Worm (Caenorhabditis elegans) whole organism, L4 larva: ENCODE data around the gene dnpp-1.
A peak's percentile ranks its signal among the peaks of the same experiment; 100 is the strongest.

Experiments
- F49E8.2 ChIP-seq: sonication (generic microtip); optimal IDR thresholded peaks from 2 replicates; lab custom pipeline; 2016; ENCODE audit warnings: missing compliant biosample characterization, mild to moderate bottlenecking, missing genetic modification characterization, borderline replicate concordance
- T20F7.1 ChIP-seq: fragments of 200-800 bp; sonication (Bioruptor generic); optimal IDR thresholded peaks from 2 replicates; lab custom pipeline; 2018; ENCODE audit warnings: mild to moderate bottlenecking, missing genetic modification characterization, missing compliant biosample characterization
- Y75B8A.6 ChIP-seq: fragments of 200-800 bp; sonication (Bioruptor generic); IDR thresholded peaks from 2 replicates; pipeline ENCODE4 v1.3.6; 2022; ENCODE audit warnings: missing genetic modification reagents, missing genetic modification characterization, missing compliant biosample characterization
- aha-1 ChIP-seq: fragments of 150-350 bp; peaks from one replicate; lab custom pipeline; 2014; ENCODE audit warnings: missing biosample characterization, missing genetic modification characterization
- ceh-32 ChIP-seq: sonication (generic microtip); optimal IDR thresholded peaks from 2 replicates; lab custom pipeline; 2016; ENCODE audit warnings: mild to moderate bottlenecking, missing genetic modification characterization, missing compliant biosample characterization; ENCODE audit not compliant: poor library complexity
- ceh-62 ChIP-seq: sonication (generic microtip); optimal IDR thresholded peaks from 2 replicates; lab custom pipeline; 2017; ENCODE audit warnings: missing biosample characterization, missing genetic modification characterization
- daf-16 ChIP-seq, 3 experiments: sonication (generic microtip); optimal IDR thresholded peaks; 2 replicates each; lab custom pipeline; 2016 to 2017; ENCODE audit warnings: missing genetic modification characterization in 3 of 3, missing genetic modification reagents in 3 of 3, mild to moderate bottlenecking in 2 of 3, missing compliant biosample characterization in 2 of 3, missing biosample characterization in 1 of 3, moderate library complexity in 1 of 3
- daf-19 ChIP-seq: fragments of 200-800 bp; sonication (Bioruptor generic); conservative IDR thresholded peaks from 2 replicates; pipeline ENCODE4 v1.3.6; 2022; ENCODE audit warnings: missing genetic modification characterization, missing compliant biosample characterization
- dmd-6 ChIP-seq: fragments of 200-800 bp; sonication (Bioruptor generic); IDR thresholded peaks from 2 replicates; pipeline ENCODE4 v1.3.6; 2022; ENCODE audit warnings: missing genetic modification reagents, missing genetic modification characterization, missing compliant biosample characterization
- duxl-1 ChIP-seq: sonication (generic microtip); optimal IDR thresholded peaks from 2 replicates; lab custom pipeline; 2016; ENCODE audit warnings: mild to moderate bottlenecking, missing genetic modification characterization, moderate library complexity, missing compliant biosample characterization; ENCODE audit not compliant: poor library complexity
- dve-1 ChIP-seq: sonication (generic microtip); optimal IDR thresholded peaks from 2 replicates; lab custom pipeline; 2017; ENCODE audit warnings: antibody characterized with exemption, mild to moderate bottlenecking, missing genetic modification characterization, missing compliant biosample characterization; ENCODE audit not compliant: insufficient read depth
- fos-1 ChIP-seq: fragments of 150-350 bp; optimal IDR thresholded peaks from 2 replicates; lab custom pipeline; 2014; ENCODE audit warnings: missing biosample characterization, missing genetic modification characterization
- hif-1 ChIP-seq, 2 experiments: sonication (generic microtip); optimal IDR thresholded peaks; 2 replicates each; lab custom pipeline; 2016 to 2017; ENCODE audit warnings: missing compliant biosample characterization in 2 of 2, missing genetic modification characterization in 2 of 2, missing genetic modification reagents in 2 of 2, missing genotype in 2 of 2, mild to moderate bottlenecking in 1 of 2
- hlh-11 ChIP-seq: fragments of 200-800 bp; sonication (Bioruptor generic); optimal IDR thresholded peaks from 2 replicates; lab custom pipeline; 2018; ENCODE audit warnings: mild to moderate bottlenecking, missing genetic modification characterization, missing compliant biosample characterization
- hlh-30 ChIP-seq: sonication (generic microtip); optimal IDR thresholded peaks from 2 replicates; lab custom pipeline; 2017; ENCODE audit warnings: antibody characterized with exemption, mild to moderate bottlenecking, missing genetic modification characterization, missing compliant biosample characterization; ENCODE audit not compliant: insufficient read depth
- lin-1 ChIP-seq: fragments of 200-800 bp; sonication (Bioruptor generic); IDR thresholded peaks from 2 replicates; pipeline ENCODE4 v1.3.6; 2022; ENCODE audit warnings: missing genetic modification reagents, missing genetic modification characterization, missing compliant biosample characterization
- lir-3 ChIP-seq: sonication (generic microtip); optimal IDR thresholded peaks from 2 replicates; lab custom pipeline; 2016; ENCODE audit warnings: mild to moderate bottlenecking, missing genetic modification characterization, missing compliant biosample characterization
- lsy-2 ChIP-seq, 2 experiments: fragments of 150-350 bp in 1 of 2; sonication (generic microtip) in 1 of 2; optimal IDR thresholded peaks; 2 replicates each; lab custom pipeline; 2014 to 2017; ENCODE audit warnings: missing biosample characterization in 2 of 2, missing genetic modification characterization in 2 of 2
- madf-5 ChIP-seq, 2 experiments: fragments of 200-800 bp; sonication (Bioruptor generic); IDR thresholded peaks; 2 replicates each; pipeline ENCODE4 v1.3.6; 2022; ENCODE audit warnings: missing compliant biosample characterization in 2 of 2, missing genetic modification characterization in 2 of 2
- mdl-1 ChIP-seq, 2 experiments: fragments of 150-350 bp in 1 of 2; sonication (generic microtip) in 1 of 2; optimal IDR thresholded peaks; 2 replicates each; lab custom pipeline; 2014 to 2017; ENCODE audit warnings: missing biosample characterization in 2 of 2, missing genetic modification characterization in 2 of 2
- mes-2 ChIP-seq: sonication (generic microtip); optimal IDR thresholded peaks from 2 replicates; lab custom pipeline; 2016; ENCODE audit warnings: missing genotype, mild to moderate bottlenecking, missing genetic modification characterization, missing compliant biosample characterization; ENCODE audit not compliant: poor library complexity, severe bottlenecking
- mxl-2 ChIP-seq: fragments of 200-800 bp; sonication (Bioruptor generic); conservative IDR thresholded peaks from 2 replicates; pipeline ENCODE4 v1.3.6; 2022; ENCODE audit warnings: missing genetic modification reagents, missing genetic modification characterization, missing compliant biosample characterization
- nhr-102 ChIP-seq: sonication (generic microtip); optimal IDR thresholded peaks from 2 replicates; lab custom pipeline; 2016; ENCODE audit warnings: mild to moderate bottlenecking, missing genetic modification characterization, moderate library complexity, missing compliant biosample characterization
- nhr-28 ChIP-seq: fragments of 150-350 bp; optimal IDR thresholded peaks from 2 replicates; lab custom pipeline; 2014; ENCODE audit warnings: missing biosample characterization, missing genetic modification characterization
- nhr-42 ChIP-seq: fragments of 200-800 bp; sonication (Bioruptor generic); IDR thresholded peaks from 2 replicates; pipeline ENCODE4 v1.3.6; 2022; ENCODE audit warnings: missing genetic modification characterization, missing compliant biosample characterization
- nhr-6 ChIP-seq: fragments of 150-350 bp; optimal IDR thresholded peaks from 2 replicates; lab custom pipeline; 2014; ENCODE audit warnings: missing biosample characterization, missing genetic modification characterization
- pqm-1 ChIP-seq: sonication (generic microtip); optimal IDR thresholded peaks from 2 replicates; lab custom pipeline; 2017; ENCODE audit warnings: missing biosample characterization, missing genetic modification characterization
- rbr-2 ChIP-seq: sonication (generic microtip); optimal IDR thresholded peaks from 2 replicates; lab custom pipeline; 2016; ENCODE audit warnings: missing genotype, missing genetic modification characterization, missing compliant biosample characterization
- skn-1 ChIP-seq: fragments of 150-350 bp; optimal IDR thresholded peaks from 2 replicates; lab custom pipeline; 2014; ENCODE audit warnings: missing biosample characterization, missing genetic modification characterization
- snpc-4 ChIP-seq: fragments of 150-350 bp; optimal IDR thresholded peaks from 2 replicates; lab custom pipeline; 2014; ENCODE audit warnings: missing biosample characterization, missing genetic modification characterization
- tag-97 ChIP-seq: fragments of 200-800 bp; sonication (Bioruptor generic); IDR thresholded peaks from 2 replicates; pipeline ENCODE4 v1.3.6; 2022; ENCODE audit warnings: missing genetic modification characterization, missing compliant biosample characterization
- unc-62 ChIP-seq, 3 experiments: fragments of 150-350 bp in 1 of 3; sonication (generic microtip); optimal IDR thresholded peaks in 2 of 3; peaks in 1 of 3; 1 replicate in 1 of 3; 2 replicates in 2 of 3; lab custom pipeline; 2014 to 2017; ENCODE audit warnings: missing biosample characterization in 3 of 3, missing genetic modification characterization in 3 of 3, missing genetic modification reagents in 3 of 3, missing genotype in 1 of 3
- zag-1 ChIP-seq: fragments of 150-350 bp; optimal IDR thresholded peaks from 2 replicates; lab custom pipeline; 2014; ENCODE audit warnings: missing biosample characterization, missing genetic modification characterization
- ztf-11 ChIP-seq: fragments of 150-350 bp; optimal IDR thresholded peaks from 2 replicates; lab custom pipeline; 2014; ENCODE audit warnings: missing biosample characterization, missing genetic modification characterization

dnpp-1 gene

DNA sequence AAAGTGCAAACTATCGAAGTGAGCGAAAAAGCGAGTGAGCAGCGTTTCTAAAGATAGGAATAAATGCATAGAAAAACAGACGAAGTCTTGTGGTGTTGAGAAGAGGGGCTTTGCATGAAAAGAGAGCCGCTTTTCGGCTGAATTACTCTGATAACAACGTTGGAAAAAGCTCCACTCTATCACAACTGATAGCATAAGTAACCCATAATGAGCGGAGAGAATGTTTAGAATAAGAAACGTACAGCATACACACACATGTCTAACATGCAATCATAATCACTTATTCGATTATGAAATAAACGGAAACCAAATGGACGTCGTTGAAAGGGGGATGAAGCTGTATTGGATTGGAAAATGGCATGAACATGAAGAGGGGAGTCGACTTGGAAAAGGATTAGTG, 23.3 kb downstream of the dnpp-1 start (continued):
- TF ChIP-seq dve-1 (tag; lab: Kevin White, UChicago) = peak; percentile 16
- TF ChIP-seq rbr-2 = no peak
- TF ChIP-seq nhr-42 = no peak
- no peak for TF ChIP-seq hif-1 (tag; optimal IDR thresholded peaks at IDR 0.05; lab: Kevin White, UChicago)
- no peak for TF ChIP-seq F49E8.2 (tag; lab: Kevin White, UChicago)
- TF ChIP-seq ceh-32 (tag; lab: Kevin White, UChicago) = no peak
- no peak for TF ChIP-seq lsy-2 (tag; optimal IDR thresholded peaks at IDR 0.05; lab: Kevin White, UChicago)
- no peak for TF ChIP-seq ceh-62 (tag; lab: Kevin White, UChicago)
- TF ChIP-seq Y75B8A.6 (GFP tag; lab: Robert Waterston, UW) = no peak
- TF ChIP-seq fos-1 = no peak
- peak; percentile 24 for TF ChIP-seq mes-2 (tag; lab: Kevin White, UChicago)
- no peak for TF ChIP-seq lir-3 (tag; lab: Kevin White, UChicago)
- TF ChIP-seq duxl-1 (tag; lab: Kevin White, UChicago) = no peak
- no peak for TF ChIP-seq snpc-4 (tag; lab: Kevin White, UChicago)
- TF ChIP-seq ztf-11 (tag; lab: Kevin White, UChicago) = no peak

DNA sequence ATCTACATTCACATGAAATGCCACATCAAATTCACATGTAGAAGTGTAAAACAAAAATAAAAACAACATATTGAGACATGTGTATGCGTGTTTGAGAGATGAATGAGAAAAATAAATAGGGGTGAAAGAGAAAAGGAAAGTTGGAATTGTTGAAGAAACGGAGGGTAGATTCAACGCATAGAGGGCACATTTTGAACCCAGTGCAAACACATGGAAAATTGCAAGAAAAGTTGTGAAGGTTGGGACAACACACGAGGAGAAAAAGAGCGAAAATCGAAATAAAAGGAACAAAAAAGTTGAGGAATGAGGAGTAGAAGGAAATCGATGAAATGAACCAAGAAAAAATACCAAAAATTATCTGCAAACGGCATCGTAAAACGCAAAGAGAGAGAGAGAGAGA, 24.0 kb downstream of the dnpp-1 start:
- TF ChIP-seq skn-1 (tag; lab: Kevin White, UChicago) (no peak), unc-62 (GFP tag; optimal IDR thresholded peaks at IDR 0.05 in 1 of 2; lab: Kevin White, UChicago) (peak in 1 of 2 experiments; percentile 91), unc-62 (tag; optimal IDR thresholded peaks at IDR 0.05; lab: Kevin White, UChicago) (no peak), mxl-2 (0 out of 2 replicates have a peak, but pooled peaks have one; percentile 0), daf-16 (GFP tag; optimal IDR thresholded peaks at IDR 0.05; lab: Kevin White, UChicago) (peak in 1 of 2 experiments; percentile 38), daf-16 (tag; optimal IDR thresholded peaks at IDR 0.05; lab: Kevin White, UChicago) (no peak)

DNA sequence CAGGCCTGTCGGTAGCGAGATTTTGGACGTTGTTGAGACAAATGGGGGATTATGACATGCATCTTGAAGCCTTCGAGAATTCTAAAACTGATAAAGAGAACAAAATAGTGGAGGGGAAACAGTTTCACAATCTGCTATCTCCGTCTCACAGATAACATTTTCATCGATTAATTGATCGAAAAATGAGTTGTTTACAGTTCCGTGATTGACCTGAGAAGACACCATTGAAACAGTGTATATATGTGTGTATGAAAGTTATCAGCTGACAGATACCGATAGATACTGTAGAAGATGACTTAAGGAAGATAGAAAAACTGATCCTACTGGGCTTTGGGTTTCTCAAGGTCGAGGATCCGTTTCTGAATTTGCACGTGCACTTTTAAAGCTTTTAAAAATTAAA, 24.5 kb downstream of the dnpp-1 start:
- peak; percentile 60 for TF ChIP-seq nhr-28 (tag; lab: Kevin White, UChicago)
- TF ChIP-seq tag-97 (GFP tag; lab: Robert Waterston, UW) = no peak
- TF ChIP-seq snpc-4 (tag; lab: Kevin White, UChicago) = no peak
- peak; percentile 61 for TF ChIP-seq T20F7.1 (GFP tag; lab: Kevin White, UChicago)
- TF ChIP-seq daf-19 (GFP tag; lab: Robert Waterston, UW) = 0 out of 2 replicates have a peak, but pooled peaks have one; percentile 42
- no peak for TF ChIP-seq zag-1 (tag; lab: Kevin White, UChicago)
- TF ChIP-seq aha-1 (tag; lab: Kevin White, UChicago) = no peak
- peak; percentile 73 for TF ChIP-seq hlh-30 (tag; lab: Kevin White, UChicago)
- peak in 1 of 2 experiments; percentile 1 for TF ChIP-seq lsy-2 (tag; optimal IDR thresholded peaks at IDR 0.05; lab: Kevin White, UChicago)
- peak; percentile 49 for TF ChIP-seq nhr-6 (tag; lab: Kevin White, UChicago)
- no peak for TF ChIP-seq madf-5 (GFP tag; IDR thresholded peaks at IDR 0.05; lab: Robert Waterston, UW)
- peak; percentile 88 for TF ChIP-seq dve-1 (tag; lab: Kevin White, UChicago)
- peak; percentile 21 for TF ChIP-seq mes-2 (tag; lab: Kevin White, UChicago)
- TF ChIP-seq hlh-11 (tag; lab: Kevin White, UChicago) = peak; percentile 62
- TF ChIP-seq daf-16 (GFP tag; optimal IDR thresholded peaks at IDR 0.05; lab: Kevin White, UChicago) = peak in 1 of 2 experiments; percentile 53
- TF ChIP-seq daf-16 (tag; optimal IDR thresholded peaks at IDR 0.05; lab: Kevin White, UChicago) = peak; percentile 96
- no peak for TF ChIP-seq skn-1 (tag; lab: Kevin White, UChicago)
- no peak for TF ChIP-seq nhr-102 (tag; lab: Kevin White, UChicago)
- TF ChIP-seq ztf-11 (tag; lab: Kevin White, UChicago) = no peak
- TF ChIP-seq pqm-1 = peak; percentile 51
- 0 out of 2 replicates have a peak, but pooled peaks have one; percentile 27 for TF ChIP-seq lin-1 (GFP tag; lab: Robert Waterston, UW)
- peak in 1 of 2 experiments; percentile 30 for TF ChIP-seq mdl-1 (tag; optimal IDR thresholded peaks at IDR 0.05; lab: Kevin White, UChicago)
- TF ChIP-seq dmd-6 = peak; percentile 74
